Fruit fly (Drosophila melanogaster): ENCODE data around the gene PGRP-SB2.

DNA sequence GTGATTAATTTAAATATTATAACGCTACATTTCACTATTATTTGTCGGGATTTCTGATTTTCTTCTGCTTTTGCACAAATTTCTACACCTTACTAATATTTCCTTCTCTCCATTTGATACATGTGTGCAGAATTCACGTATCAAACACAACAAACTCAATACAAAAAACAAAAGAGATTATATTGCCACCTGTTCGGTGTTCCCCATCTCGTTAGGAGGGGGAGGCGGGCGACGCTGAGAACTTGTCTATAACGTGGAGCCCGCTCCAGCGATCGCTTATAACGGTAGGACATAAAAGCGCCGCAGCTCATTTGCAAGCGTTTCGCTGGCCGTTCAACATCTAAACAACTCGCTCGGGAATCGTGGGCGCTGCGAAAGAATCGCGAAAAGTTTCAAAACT lies 6.9 kb downstream of the PGRP-SB2 start, which contains the start of gene CG9701:
- no peak for TF ChIP-seq psq (optimal IDR thresholded peaks at IDR 0.05)
- no peak for TF ChIP-seq EcR (GFP tag; optimal IDR thresholded peaks at IDR 0.05)
- TF ChIP-seq CG8478 (optimal IDR thresholded peaks at IDR 0.05) = no peak
- no peak for TF ChIP-seq usp (GFP tag; optimal IDR thresholded peaks at IDR 0.05)

Data from whole organism.